Fruit fly (Drosophila melanogaster): ENCODE data around the gene CG31468.

The CG31468 gene

dm6 chr3R:23725711-23726349 lies 25.7 kb upstream of the CG31468 start (continued):
- no peak for TF ChIP-seq Vsx2 (GFP tag; optimal IDR thresholded peaks at IDR 0.05; ENCODE audit: partially characterized antibody)
- no peak for TF ChIP-seq dl (GFP tag; optimal IDR thresholded peaks at IDR 0.05; ENCODE audit: insufficient read depth in 1 of 2, partially characterized antibody in 2 of 2)
- TF ChIP-seq brk (GFP tag; optimal IDR thresholded peaks at IDR 0.05): no peak
- no peak for TF ChIP-seq Abd-B (GFP tag; optimal IDR thresholded peaks at IDR 0.05)
- TF ChIP-seq h (GFP tag; optimal IDR thresholded peaks at IDR 0.05): peak; percentile 62
- TF ChIP-seq CG9705 (GFP tag; optimal IDR thresholded peaks at IDR 0.05): no peak
- peak; percentile 21 for TF ChIP-seq Hr83 (GFP tag; optimal IDR thresholded peaks at IDR 0.05; ENCODE audit: poor library complexity, severe bottlenecking)
- TF ChIP-seq tai (GFP tag; optimal IDR thresholded peaks at IDR 0.05): no peak

- TF ChIP-seq br (GFP tag; optimal IDR thresholded peaks at IDR 0.05) (peak; percentile 55), CrebA (GFP tag; optimal IDR thresholded peaks at IDR 0.05; ENCODE audit: borderline replicate concordance) (peak; percentile 80), lola (GFP tag; optimal IDR thresholded peaks at IDR 0.05) (no peak), Vsx2 (GFP tag; optimal IDR thresholded peaks at IDR 0.05; ENCODE audit: partially characterized antibody) (peak; percentile 31), rgr (GFP tag; optimal IDR thresholded peaks at IDR 0.05) (no peak), sage (GFP tag; optimal IDR thresholded peaks at IDR 0.05) (peak; percentile 7), Rel (GFP tag; optimal IDR thresholded peaks at IDR 0.05) (no peak), Rel (tag; optimal IDR thresholded peaks at IDR 0.05) (peak; percentile 42), brk (GFP tag; optimal IDR thresholded peaks at IDR 0.05) (peak; percentile 42), h (GFP tag; optimal IDR thresholded peaks at IDR 0.05) (peak; percentile 12)
Observed at dm6 chr3R:23724843-23725506, 24.8 kb upstream of the CG31468 start.

dm6 chr3R:23723381-23724034 lies 23.4 kb upstream of the CG31468 start:
- no peak for TF ChIP-seq usp (GFP tag; optimal IDR thresholded peaks at IDR 0.05)
- TF ChIP-seq jim (GFP tag; optimal IDR thresholded peaks at IDR 0.05): no peak
- TF ChIP-seq lola (GFP tag; optimal IDR thresholded peaks at IDR 0.05): no peak
- TF ChIP-seq sv (GFP tag; optimal IDR thresholded peaks at IDR 0.05): no peak
- TF ChIP-seq br (GFP tag; optimal IDR thresholded peaks at IDR 0.05): peak; percentile 11
- no peak for TF ChIP-seq psq (GFP tag; optimal IDR thresholded peaks at IDR 0.05)
- no peak for TF ChIP-seq Vsx2 (GFP tag; optimal IDR thresholded peaks at IDR 0.05; ENCODE audit: partially characterized antibody)
- peak; percentile 17 for TF ChIP-seq Jra (GFP tag; optimal IDR thresholded peaks at IDR 0.05)
- TF ChIP-seq CG32264 (GFP tag; optimal IDR thresholded peaks at IDR 0.05): no peak
- peak; percentile 34 for TF ChIP-seq sage (GFP tag; optimal IDR thresholded peaks at IDR 0.05)
- TF ChIP-seq Myc (optimal IDR thresholded peaks at IDR 0.05): no peak
- no peak for TF ChIP-seq OdsH (GFP tag; optimal IDR thresholded peaks at IDR 0.05)
- no peak for TF ChIP-seq CrebA (GFP tag; optimal IDR thresholded peaks at IDR 0.05; ENCODE audit: borderline replicate concordance)
- TF ChIP-seq foxo (GFP tag; optimal IDR thresholded peaks at IDR 0.05): peak in 1 of 2 experiments; percentile 51
- TF ChIP-seq tai (GFP tag; optimal IDR thresholded peaks at IDR 0.05): peak; percentile 51
- TF ChIP-seq HLH106 (tag; optimal IDR thresholded peaks at IDR 0.05): peak; percentile 10
- no peak for TF ChIP-seq woc (GFP tag; optimal IDR thresholded peaks at IDR 0.05)
- no peak for TF ChIP-seq ey (GFP tag; optimal IDR thresholded peaks at IDR 0.05)
- TF ChIP-seq CG9705 (GFP tag; optimal IDR thresholded peaks at IDR 0.05): no peak
- TF ChIP-seq Abd-B (GFP tag; optimal IDR thresholded peaks at IDR 0.05): no peak
- TF ChIP-seq GATAd (GFP tag; optimal IDR thresholded peaks at IDR 0.05): no peak
- peak; percentile 22 to 38 for TF ChIP-seq dl (GFP tag; optimal IDR thresholded peaks at IDR 0.05; ENCODE audit: insufficient read depth in 1 of 2, partially characterized antibody in 2 of 2)
- peak; percentile 45 for TF ChIP-seq h (GFP tag; optimal IDR thresholded peaks at IDR 0.05)
- TF ChIP-seq Dfd (GFP tag; optimal IDR thresholded peaks at IDR 0.05): no peak
- peak; percentile 24 for TF ChIP-seq fru (GFP tag; optimal IDR thresholded peaks at IDR 0.05)
- TF ChIP-seq Dif (GFP tag; optimal IDR thresholded peaks at IDR 0.05; ENCODE audit: partially characterized antibody): peak; percentile 74
- TF ChIP-seq dsf (GFP tag; optimal IDR thresholded peaks at IDR 0.05; ENCODE audit: borderline replicate concordance): no peak
- no peak for TF ChIP-seq Hr78 (GFP tag; optimal IDR thresholded peaks at IDR 0.05)
- peak; percentile 15 for TF ChIP-seq rgr (GFP tag; optimal IDR thresholded peaks at IDR 0.05)
- TF ChIP-seq brk (GFP tag; optimal IDR thresholded peaks at IDR 0.05): no peak
- TF ChIP-seq N (GFP tag; optimal IDR thresholded peaks at IDR 0.05): no peak
- no peak for TF ChIP-seq Mio (GFP tag; optimal IDR thresholded peaks at IDR 0.05)
- peak; percentile 2 for TF ChIP-seq Sp1 (GFP tag; optimal IDR thresholded peaks at IDR 0.05)
- peak; percentile 70 for TF ChIP-seq Hr83 (GFP tag; optimal IDR thresholded peaks at IDR 0.05; ENCODE audit: poor library complexity, severe bottlenecking)
- no peak for TF ChIP-seq Hnf4 (GFP tag; optimal IDR thresholded peaks at IDR 0.05)
- no peak for TF ChIP-seq dmrt93B (GFP tag; optimal IDR thresholded peaks at IDR 0.05)
- TF ChIP-seq pan (optimal IDR thresholded peaks at IDR 0.05): no peak
- TF ChIP-seq Rel (GFP tag; optimal IDR thresholded peaks at IDR 0.05): no peak
- no peak for TF ChIP-seq Rel (tag; optimal IDR thresholded peaks at IDR 0.05)
